Worm (Caenorhabditis elegans) whole organism, L1 larva: ENCODE measurements around the gene ZK1128.7.

ENCODE experiments used
- blmp-1 ChIP-seq: fragments of 150-350 bp; optimal IDR thresholded peaks from 2 replicates; lab custom pipeline; 2014; ENCODE audit warnings: missing biosample characterization, missing genetic modification characterization
- elt-2 ChIP-seq: sonication (generic microtip); optimal IDR thresholded peaks from 2 replicates; lab custom pipeline; 2016; ENCODE audit warnings: missing genetic modification characterization, mild to moderate bottlenecking, inconsistent platforms, missing compliant biosample characterization, missing genetic modification reagents
- ets-5 ChIP-seq: fragments of 200-800 bp; sonication (Bioruptor generic); IDR thresholded peaks from 2 replicates; pipeline ENCODE4 v1.3.6; 2022; ENCODE audit warnings: missing genetic modification characterization, missing compliant biosample characterization
- jun-1 ChIP-seq: fragments of 150-350 bp; optimal IDR thresholded peaks from 2 replicates; lab custom pipeline; 2014; ENCODE audit warnings: missing biosample characterization, missing genetic modification reagents, missing genetic modification characterization
- lsy-2 ChIP-seq, 2 experiments: fragments of 150-350 bp; optimal IDR thresholded peaks; 2 replicates each; lab custom pipeline; 2014; ENCODE audit warnings: missing biosample characterization in 2 of 2, missing genetic modification characterization in 2 of 2
- mdl-1 ChIP-seq, 2 experiments: fragments of 150-350 bp; optimal IDR thresholded peaks; 2 replicates each; lab custom pipeline; 2014 to 2017; ENCODE audit warnings: missing biosample characterization in 2 of 2, missing genetic modification characterization in 2 of 2, inconsistent platforms in 1 of 2
- mep-1 ChIP-seq: fragments of 150-350 bp; optimal IDR thresholded peaks from 2 replicates; lab custom pipeline; 2014; ENCODE audit warnings: missing biosample characterization, missing genetic modification characterization
- nhr-11 ChIP-seq: fragments of 150-350 bp; optimal IDR thresholded peaks from 2 replicates; lab custom pipeline; 2014; ENCODE audit warnings: missing biosample characterization, missing genetic modification characterization
- nhr-28 ChIP-seq: fragments of 150-350 bp; optimal IDR thresholded peaks from 2 replicates; lab custom pipeline; 2014; ENCODE audit warnings: missing biosample characterization, missing genetic modification characterization
- nhr-77 ChIP-seq: fragments of 150-350 bp; optimal IDR thresholded peaks from 2 replicates; lab custom pipeline; 2014; ENCODE audit warnings: missing biosample characterization, missing genetic modification characterization
- nhr-90 ChIP-seq: sonication (generic microtip); optimal IDR thresholded peaks from 2 replicates; lab custom pipeline; 2016; ENCODE audit warnings: mild to moderate bottlenecking, missing genetic modification characterization, missing compliant biosample characterization; ENCODE audit not compliant: poor library complexity
- pag-3 ChIP-seq: sonication (generic microtip); optimal IDR thresholded peaks from 2 replicates; lab custom pipeline; 2017; ENCODE audit warnings: missing genetic modification characterization, mild to moderate bottlenecking, missing compliant biosample characterization, antibody characterized with exemption, borderline replicate concordance; ENCODE audit not compliant: insufficient read depth
- pqm-1 ChIP-seq: sonication (generic microtip); optimal IDR thresholded peaks from 3 replicates; lab custom pipeline; 2017; ENCODE audit warnings: missing biosample characterization, missing genetic modification characterization
- zip-4 ChIP-seq: fragments of 200-800 bp; sonication (Bioruptor generic); optimal IDR thresholded peaks from 2 replicates; lab custom pipeline; 2018; ENCODE audit warnings: mild to moderate bottlenecking, missing genetic modification characterization, moderate library complexity, missing compliant biosample characterization

ce11 chrIII:10146701-10147100, 9.9 kb downstream of the ZK1128.7 start, which contains the start of gene K08E5.1:
- TF ChIP-seq nhr-11 (tag; lab: Kevin White, UChicago) (no peak), jun-1 (no peak), pag-3 (tag; lab: Kevin White, UChicago) (no peak), nhr-77 (tag; lab: Kevin White, UChicago) (no peak), blmp-1 (tag; lab: Kevin White, UChicago) (no peak), mdl-1 (tag; optimal IDR thresholded peaks at IDR 0.05; lab: Kevin White, UChicago) (no peak), zip-4 (GFP tag; lab: Kevin White, UChicago) (no peak), pqm-1 (tag; lab: Kevin White, UChicago) (no peak), elt-2 (no peak), lsy-2 (tag; optimal IDR thresholded peaks at IDR 0.05; lab: Kevin White, UChicago) (no peak), nhr-90 (tag; lab: Kevin White, UChicago) (no peak), nhr-28 (tag; lab: Kevin White, UChicago) (no peak), mep-1 (no peak), ets-5 (GFP tag; lab: Robert Waterston, UW) (no peak)
